Worm (Caenorhabditis elegans): ENCODE data around the gene rab-19.

Gene rab-19

ce11 chrIV:13392230-13392629, 8.0 kb upstream of the rab-19 start:
- TF ChIP-seq him-1 (tag; optimal IDR thresholded peaks at IDR 0.05) (no peak), W03F9.2 (tag; optimal IDR thresholded peaks at IDR 0.05) (no peak), dao-5 (tag; optimal IDR thresholded peaks at IDR 0.05) (no peak)

ce11 chrIV:13390770-13391169, 6.6 kb upstream of the rab-19 start:
- TF ChIP-seq W03F9.2 (tag; optimal IDR thresholded peaks at IDR 0.05) = no peak
- TF ChIP-seq dao-5 (tag; optimal IDR thresholded peaks at IDR 0.05) = no peak
- TF ChIP-seq him-1 (tag; optimal IDR thresholded peaks at IDR 0.05) = no peak

ce11 chrIV:13389237-13389636, 5.1 kb upstream of the rab-19 start:
- no peak for TF ChIP-seq W03F9.2 (tag; optimal IDR thresholded peaks at IDR 0.05)
- no peak for TF ChIP-seq dao-5 (tag; optimal IDR thresholded peaks at IDR 0.05)
- TF ChIP-seq him-1 (tag; optimal IDR thresholded peaks at IDR 0.05) = no peak

ce11 chrIV:13388779-13389178, 4.6 kb upstream of the rab-19 start:
- TF ChIP-seq W03F9.2 (tag; optimal IDR thresholded peaks at IDR 0.05) (no peak), dao-5 (tag; optimal IDR thresholded peaks at IDR 0.05) (no peak), him-1 (tag; optimal IDR thresholded peaks at IDR 0.05) (peak; percentile 42)

ce11 chrIV:13386903-13387302, 2.7 kb upstream of the rab-19 start, which contains the start of gene lsm-3:
TSS of gene lsm-3 (plus strand) at chrIV:13387203.
- TF ChIP-seq W03F9.2 (tag; optimal IDR thresholded peaks at IDR 0.05) (no peak), dao-5 (tag; optimal IDR thresholded peaks at IDR 0.05) (no peak), him-1 (tag; optimal IDR thresholded peaks at IDR 0.05) (no peak)

ce11 chrIV:13386043-13386442, 1.9 kb upstream of the rab-19 start, which contains the start of the genes Y62E10A.20, Y62E10A.23 and mdt-9:
TSS of gene Y62E10A.20 (minus strand) at chrIV:13386091.
TSS of gene Y62E10A.23 (plus strand) at chrIV:13386324.
TSS of gene mdt-9 (plus strand) at chrIV:13386380.
- TF ChIP-seq dao-5 (tag; optimal IDR thresholded peaks at IDR 0.05) (no peak), W03F9.2 (tag; optimal IDR thresholded peaks at IDR 0.05) (peak; percentile 85), him-1 (tag; optimal IDR thresholded peaks at IDR 0.05) (peak; percentile 22)

- no peak for TF ChIP-seq dao-5 (tag; optimal IDR thresholded peaks at IDR 0.05)
- TF ChIP-seq him-1 (tag; optimal IDR thresholded peaks at IDR 0.05) = no peak
- no peak for TF ChIP-seq W03F9.2 (tag; optimal IDR thresholded peaks at IDR 0.05)
Observed at ce11 chrIV:13381823-13382222, 2.4 kb downstream of the rab-19 start, which contains the start of gene emc-3. TSS of gene emc-3 (minus strand) at chrIV:13381923.

ce11 chrIV:13380506-13380905, 3.7 kb downstream of the rab-19 start:
- TF ChIP-seq W03F9.2 (tag; optimal IDR thresholded peaks at IDR 0.05) = no peak

ce11 chrIV:13377716-13378115, 6.5 kb downstream of the rab-19 start, which contains the start of gene mau-8:
TSS of gene mau-8 (plus strand) at chrIV:13378016.
- no peak for TF ChIP-seq dao-5 (tag; optimal IDR thresholded peaks at IDR 0.05)
- TF ChIP-seq W03F9.2 (tag; optimal IDR thresholded peaks at IDR 0.05) = no peak
- no peak for TF ChIP-seq him-1 (tag; optimal IDR thresholded peaks at IDR 0.05)

ce11 chrIV:13374918-13375317, 9.3 kb downstream of the rab-19 start:
- no peak for TF ChIP-seq dao-5 (tag; optimal IDR thresholded peaks at IDR 0.05)
- TF ChIP-seq W03F9.2 (tag; optimal IDR thresholded peaks at IDR 0.05) = no peak
- no peak for TF ChIP-seq him-1 (tag; optimal IDR thresholded peaks at IDR 0.05)

- TF ChIP-seq him-1 (tag; optimal IDR thresholded peaks at IDR 0.05) (no peak), dao-5 (tag; optimal IDR thresholded peaks at IDR 0.05) (no peak), W03F9.2 (tag; optimal IDR thresholded peaks at IDR 0.05) (no peak)
Observed at ce11 chrIV:13371699-13372098, 12.5 kb downstream of the rab-19 start, which contains the start of gene Y62E10A.6. TSS of gene Y62E10A.6 (plus strand) at chrIV:13371999.

ce11 chrIV:13370235-13370739, 13.9 kb downstream of the rab-19 start, which contains the start of the genes rla-2, popl-7 and Y62E10A.24:
TSS of gene rla-2 (minus strand) at chrIV:13370285.
TSS of gene popl-7 (plus strand) at chrIV:13370689.
TSS of gene Y62E10A.24 (plus strand) at chrIV:13370710.
- TF ChIP-seq him-1 (tag; optimal IDR thresholded peaks at IDR 0.05) (no peak), W03F9.2 (tag; optimal IDR thresholded peaks at IDR 0.05) (no peak), dao-5 (tag; optimal IDR thresholded peaks at IDR 0.05) (no peak)

ce11 chrIV:13369120-13369842, 14.9 kb downstream of the rab-19 start, which contains the start of gene agt-1:
TSS of gene agt-1 (minus strand) at chrIV:13369412.
- TF ChIP-seq W03F9.2 (tag; optimal IDR thresholded peaks at IDR 0.05) (no peak), dao-5 (tag; optimal IDR thresholded peaks at IDR 0.05) (no peak), him-1 (tag; optimal IDR thresholded peaks at IDR 0.05) (no peak)

ce11 chrIV:13364869-13365268, 19.3 kb downstream of the rab-19 start, which contains the start of gene srsx-25:
TSS of gene srsx-25 (plus strand) at chrIV:13365169.
- no peak for TF ChIP-seq him-1 (tag; optimal IDR thresholded peaks at IDR 0.05)
- no peak for TF ChIP-seq W03F9.2 (tag; optimal IDR thresholded peaks at IDR 0.05)
- TF ChIP-seq dao-5 (tag; optimal IDR thresholded peaks at IDR 0.05) = no peak
